Fruit fly (Drosophila melanogaster): ENCODE measurements around the gene CG12541.

The CG12541 gene

dm6 chrX:6985182-6985851, 80.5 kb downstream of the CG12541 start (continued):
- TF ChIP-seq ewg (GFP tag; optimal IDR thresholded peaks at IDR 0.05) (peak; percentile 54), Myb (GFP tag; optimal IDR thresholded peaks at IDR 0.05) (peak; percentile 42), H15 (GFP tag; IDR thresholded peaks at IDR 0.05) (peak; percentile 75; the same call in 2 of the 3 replicates), Opbp (GFP tag; IDR thresholded peaks at IDR 0.05; ENCODE audit: partially characterized antibody) (peak; percentile 74; the same call in 2 of the 3 replicates), CG8388 (GFP tag; optimal IDR thresholded peaks at IDR 0.05) (peak; percentile 86), en (GFP tag; optimal IDR thresholded peaks at IDR 0.05) (peak; percentile 60), CG10565 (GFP tag; optimal IDR thresholded peaks at IDR 0.05) (no peak), CG15514 (GFP tag; optimal IDR thresholded peaks at IDR 0.05) (peak; percentile 4), CG12769 (tag; optimal IDR thresholded peaks at IDR 0.05) (peak; percentile 58), ATbp (GFP tag; optimal IDR thresholded peaks at IDR 0.05) (peak; percentile 75), CG17912 (GFP tag; optimal IDR thresholded peaks at IDR 0.05) (no peak), Blimp-1 (GFP tag; optimal IDR thresholded peaks at IDR 0.05) (peak; percentile 85), toy (GFP tag; IDR thresholded peaks at IDR 0.05) (no peak), CG16815 (GFP tag; optimal IDR thresholded peaks at IDR 0.05) (peak; percentile 81), ind (GFP tag; optimal IDR thresholded peaks at IDR 0.05) (peak; percentile 64), CG8281 (tag; optimal IDR thresholded peaks at IDR 0.05) (no peak), Ets65A (GFP tag) (peak; percentile 95), CG30020 (tag; optimal IDR thresholded peaks at IDR 0.05) (peak; percentile 46), CG12744 (GFP tag; optimal IDR thresholded peaks at IDR 0.05) (peak; percentile 52), Dll (GFP tag; IDR thresholded peaks at IDR 0.05; ENCODE audit: partially characterized antibody) (no peak), CG4730 (GFP tag; IDR thresholded peaks at IDR 0.05) (peak; percentile 71), CG9876 (GFP tag; optimal IDR thresholded peaks at IDR 0.05) (peak; percentile 60), ash1 (GFP tag; optimal IDR thresholded peaks at IDR 0.05) (no peak), CG9727 (GFP tag; optimal IDR thresholded peaks at IDR 0.05) (peak; percentile 83), E2f2 (GFP tag; IDR thresholded peaks at IDR 0.05) (peak; percentile 53), stc (GFP tag; IDR thresholded peaks at IDR 0.05) (no peak), CG16813 (GFP tag; IDR thresholded peaks at IDR 0.05; ENCODE audit: partially characterized antibody) (peak; percentile 54; the same call in 2 of the 3 replicates), CG3163 (GFP tag; optimal IDR thresholded peaks at IDR 0.05) (peak; percentile 53), BtbVII (GFP tag; optimal IDR thresholded peaks at IDR 0.05) (no peak), Nf-YC (tag; optimal IDR thresholded peaks at IDR 0.05) (no peak), tap (tag; optimal IDR thresholded peaks at IDR 0.05) (peak; percentile 61), pfk (GFP tag; optimal IDR thresholded peaks at IDR 0.05) (peak; percentile 83), ranshi (GFP tag; IDR thresholded peaks at IDR 0.05) (peak; percentile 69; the same call in 1 of the 2 replicates), CG33213 (GFP tag; optimal IDR thresholded peaks at IDR 0.05) (peak; percentile 61), CG12299 (tag; optimal IDR thresholded peaks at IDR 0.05) (peak; percentile 35), Sry-δ (GFP tag; optimal IDR thresholded peaks at IDR 0.05) (peak; percentile 63), HLH4C (GFP tag; IDR thresholded peaks at IDR 0.05; ENCODE audit: partially characterized antibody) (peak; percentile 54; the same call in 2 of the 3 replicates), Eip74EF (GFP tag; optimal IDR thresholded peaks at IDR 0.05) (peak in 1 of 2 experiments; percentile 70), Neu2 (GFP tag; optimal IDR thresholded peaks at IDR 0.05; ENCODE audit: borderline replicate concordance) (no peak), CG34422 (GFP tag; IDR thresholded peaks at IDR 0.05) (no peak; the same call in 2 of the 3 replicates), Camta (GFP tag; optimal IDR thresholded peaks at IDR 0.05) (peak; percentile 80), Dref (GFP tag; IDR thresholded peaks at IDR 0.05) (peak; percentile 59), CG11093 (GFP tag; IDR thresholded peaks at IDR 0.05) (peak; percentile 65), ERR (GFP tag; optimal IDR thresholded peaks at IDR 0.05) (peak; percentile 69), CG2875 (GFP tag; optimal IDR thresholded peaks at IDR 0.05) (peak; percentile 69), mld (GFP tag; IDR thresholded peaks at IDR 0.05; ENCODE audit: partially characterized antibody) (no peak; the same call in 2 of the 3 replicates), Chrac-16 (GFP tag; optimal IDR thresholded peaks at IDR 0.05) (peak; percentile 80), sisA (GFP tag; IDR thresholded peaks at IDR 0.05) (peak; percentile 77)

Data from whole organism, embryonic.